Fruit fly (Drosophila melanogaster): ENCODE data around the gene Skel.

Skel gene

dm6 chr3R:10684284-10684683 is 2.5 kb upstream of the Skel start (continued):
- TF ChIP-seq CG4360 (GFP tag; IDR thresholded peaks at IDR 0.05) (peak; percentile 13; the same call in 1 of the 2 replicates), CG8478 (optimal IDR thresholded peaks at IDR 0.05) (no peak), CG31388 (GFP tag; optimal IDR thresholded peaks at IDR 0.05) (no peak), Dfd (GFP tag; optimal IDR thresholded peaks at IDR 0.05) (no peak), Hr51 (GFP tag; optimal IDR thresholded peaks at IDR 0.05) (peak in 1 of 2 experiments; percentile 83), mld (GFP tag; IDR thresholded peaks at IDR 0.05; ENCODE audit: partially characterized antibody) (no peak), CG7556 (GFP tag; optimal IDR thresholded peaks at IDR 0.05) (peak; percentile 56), cas (GFP tag; IDR thresholded peaks at IDR 0.05) (no peak), Rx (GFP tag; IDR thresholded peaks at IDR 0.05) (peak; percentile 76), CG6175 (GFP tag; IDR thresholded peaks at IDR 0.05) (no peak), az2 (GFP tag; optimal IDR thresholded peaks at IDR 0.05) (peak; percentile 63), GATAe (GFP tag; conservative IDR thresholded peaks at IDR 0.05) (no peak), CG33557 (GFP tag; optimal IDR thresholded peaks at IDR 0.05) (no peak), HHEX (GFP tag; optimal IDR thresholded peaks at IDR 0.05) (peak; percentile 70), Sox100B (GFP tag; optimal IDR thresholded peaks at IDR 0.05) (peak; percentile 69), Eip74EF (GFP tag; optimal IDR thresholded peaks at IDR 0.05) (peak in 1 of 2 experiments; percentile 58), CG14441 (GFP tag; IDR thresholded peaks at IDR 0.05) (peak; percentile 81), Side (GFP tag; optimal IDR thresholded peaks at IDR 0.05) (peak; percentile 42), Dip2 (GFP tag; IDR thresholded peaks at IDR 0.05) (no peak), cg (GFP tag; optimal IDR thresholded peaks at IDR 0.05) (no peak), sna (GFP tag; IDR thresholded peaks at IDR 0.05; ENCODE audit: partially characterized antibody) (no peak), Hmr (GFP tag; optimal IDR thresholded peaks at IDR 0.05) (peak; percentile 45), CrebB (tag; optimal IDR thresholded peaks at IDR 0.05) (peak; percentile 5), toy (GFP tag; IDR thresholded peaks at IDR 0.05) (no peak), repo (GFP tag; optimal IDR thresholded peaks at IDR 0.05) (no peak), trem (tag; optimal IDR thresholded peaks at IDR 0.05) (peak; percentile 7), otp (GFP tag; IDR thresholded peaks at IDR 0.05) (0 out of 3 replicates have a peak, but pooled peaks have one; percentile 47), CG17612 (GFP tag; IDR thresholded peaks at IDR 0.05) (peak; percentile 25; the same call in 1 of the 2 replicates), Oaz (GFP tag; IDR thresholded peaks at IDR 0.05) (0 out of 2 replicates have a peak, but pooled peaks have one; percentile 26), jigr1 (GFP tag; IDR thresholded peaks at IDR 0.05) (peak; percentile 54; the same call in 1 of the 3 replicates), CG7963 (GFP tag; IDR thresholded peaks at IDR 0.05; ENCODE audit: partially characterized antibody) (no peak), gcm2 (GFP tag; optimal IDR thresholded peaks at IDR 0.05) (no peak), CG9437 (GFP tag; optimal IDR thresholded peaks at IDR 0.05) (peak; percentile 30), Fer3 (tag; optimal IDR thresholded peaks at IDR 0.05) (peak; percentile 62), zen2 (GFP tag; IDR thresholded peaks at IDR 0.05; ENCODE audit: partially characterized antibody) (no peak), CG3995 (GFP tag; optimal IDR thresholded peaks at IDR 0.05) (no peak), HLH54F (GFP tag; optimal IDR thresholded peaks at IDR 0.05) (peak; percentile 32), Ravus (GFP tag; IDR thresholded peaks at IDR 0.05) (peak; percentile 39; the same call in 1 of the 2 replicates), Nf-YB (GFP tag; optimal IDR thresholded peaks at IDR 0.05) (peak; percentile 25), so (GFP tag; IDR thresholded peaks at IDR 0.05) (peak; percentile 62; the same call in 1 of the 3 replicates), Lpt (GFP tag; optimal IDR thresholded peaks at IDR 0.05) (no peak), stc (GFP tag; IDR thresholded peaks at IDR 0.05) (peak; percentile 86), CG2889 (GFP tag; IDR thresholded peaks at IDR 0.05) (0 out of 3 replicates have a peak, but pooled peaks have one; percentile 14), bab2 (GFP tag; optimal IDR thresholded peaks at IDR 0.05) (peak; percentile 50), CG18262 (tag; optimal IDR thresholded peaks at IDR 0.05) (peak; percentile 65), Vsx1 (GFP tag; optimal IDR thresholded peaks at IDR 0.05) (peak; percentile 13), sd (tag; optimal IDR thresholded peaks at IDR 0.05) (peak; percentile 15), hth (optimal IDR thresholded peaks at IDR 0.05) (no peak), Nf-YA (GFP tag; IDR thresholded peaks at IDR 0.05) (0 out of 2 replicates have a peak, but pooled peaks have one; percentile 18), ssp (GFP tag; IDR thresholded peaks at IDR 0.05) (no peak), CG4282 (GFP tag; optimal IDR thresholded peaks at IDR 0.05) (no peak)

Data from whole organism, embryonic.